Worm (Caenorhabditis elegans): ENCODE results near the gene K11H12.11.

ce11 chrIV:673313-673712 is 3.0 kb upstream of the K11H12.11 start, which contains the start of gene K11H12.3:
- TF ChIP-seq B0035.1 (tag; optimal IDR thresholded peaks at IDR 0.05): no peak
- no peak for TF ChIP-seq pha-4 (tag; optimal IDR thresholded peaks at IDR 0.05)
- TF ChIP-seq cebp-1 (GFP tag; IDR thresholded peaks at IDR 0.05): no peak
- no peak for TF ChIP-seq cebp-1 (tag; optimal IDR thresholded peaks at IDR 0.05)
- TF ChIP-seq chd-7 (tag; optimal IDR thresholded peaks at IDR 0.05): no peak

All from whole organism, young adult.